Fruit fly (Drosophila melanogaster) whole organism, embryonic: Measurements from ENCODE around the gene Vm32E.

Source experiments
- CG10366 ChIP-seq: fragments of 200-800 bp; sonication (Bioruptor generic); IDR thresholded peaks from 2 replicates; pipeline ENCODE4 v1.3.6; 2022; ENCODE audit warnings: missing biosample characterization, missing genetic modification characterization
- CG11085 ChIP-seq: fragments of 200-800 bp; sonication (Bioruptor generic); IDR thresholded peaks from 2 replicates; pipeline ENCODE4 v1.3.6; 2022; ENCODE audit warnings: missing biosample characterization, missing genetic modification characterization
- CG11247 ChIP-seq: fragments of 200-800 bp; sonication (Bioruptor generic); IDR thresholded peaks from 2 replicates; pipeline ENCODE4 v1.3.6; 2022; ENCODE audit warnings: missing biosample characterization, missing genetic modification characterization
- CG12071 ChIP-seq: fragments of 200-800 bp; sonication (Bioruptor generic); optimal IDR thresholded peaks from 3 replicates; lab custom pipeline; 2018; ENCODE audit warnings: missing biosample characterization, mild to moderate bottlenecking, missing genetic modification characterization
- CG12299 ChIP-seq: fragments of 200-800 bp; sonication (Bioruptor generic); optimal IDR thresholded peaks from 2 replicates; lab custom pipeline; 2018; ENCODE audit warnings: missing biosample characterization, mild to moderate bottlenecking, missing genetic modification characterization
- CG12942 ChIP-seq: fragments of 200-800 bp; sonication (Bioruptor generic); optimal IDR thresholded peaks from 3 replicates; lab custom pipeline; 2016; ENCODE audit warnings: missing biosample characterization, missing genetic modification characterization
- CG13123 ChIP-seq: fragments of 200-800 bp; sonication (Bioruptor generic); optimal IDR thresholded peaks from 2 replicates; lab custom pipeline; 2016; ENCODE audit warnings: missing biosample characterization, missing genetic modification characterization
- CG14441 ChIP-seq: fragments of 200-800 bp; sonication (Bioruptor generic); IDR thresholded peaks from 2 replicates; pipeline ENCODE4 v1.3.6; 2022; ENCODE audit warnings: missing biosample characterization, missing genetic modification characterization
- CG17612 ChIP-seq: fragments of 200-800 bp; sonication (Bioruptor generic); IDR thresholded peaks from 2 replicates; pipeline ENCODE4 v1.3.6; 2022; ENCODE audit warnings: missing biosample characterization, missing genetic modification characterization
- CG18011 ChIP-seq: fragments of 200-800 bp; sonication (Bioruptor generic); optimal IDR thresholded peaks from 2 replicates; lab custom pipeline; 2017; ENCODE audit warnings: missing biosample characterization, missing genetic modification characterization, mild to moderate bottlenecking, moderate library complexity, missing genotype
- CG30020 ChIP-seq: fragments of 200-800 bp; optimal IDR thresholded peaks from 2 replicates; lab custom pipeline; 2019; ENCODE audit warnings: missing biosample characterization, mild to moderate bottlenecking, missing genetic modification characterization, moderate library complexity
- CG3163 ChIP-seq: fragments of 200-800 bp; sonication (Bioruptor generic); optimal IDR thresholded peaks from 3 replicates; lab custom pipeline; 2016; ENCODE audit warnings: missing biosample characterization, missing genetic modification characterization
- CG4424 ChIP-seq: fragments of 200-800 bp; sonication (Bioruptor generic); optimal IDR thresholded peaks from 3 replicates; lab custom pipeline; 2016; ENCODE audit warnings: missing biosample characterization, missing genetic modification characterization
- CG4730 ChIP-seq: fragments of 200-800 bp; sonication (Bioruptor generic); IDR thresholded peaks from 2 replicates; pipeline ENCODE4 v1.3.6; 2022; ENCODE audit warnings: missing biosample characterization, missing genetic modification characterization
- CG6272 ChIP-seq: fragments of 200-800 bp; sonication (Bioruptor generic); IDR thresholded peaks from 2 replicates; pipeline ENCODE4 v1.3.6; 2022; ENCODE audit warnings: missing biosample characterization, missing genetic modification characterization
- CG6683 ChIP-seq: fragments of 200-800 bp; sonication (Bioruptor generic); optimal IDR thresholded peaks from 2 replicates; lab custom pipeline; 2017; ENCODE audit warnings: missing biosample characterization, mild to moderate bottlenecking, missing genetic modification characterization, missing genetic modification reagents
- CG9817 ChIP-seq: fragments of 200-800 bp; sonication (Bioruptor generic); optimal IDR thresholded peaks from 2 replicates; lab custom pipeline; 2018; ENCODE audit warnings: missing biosample characterization, mild to moderate bottlenecking, missing genetic modification characterization, moderate library complexity
- Chrac-16 ChIP-seq: fragments of 200-800 bp; sonication (Bioruptor generic); optimal IDR thresholded peaks from 3 replicates; lab custom pipeline; 2016; ENCODE audit warnings: missing biosample characterization, missing genetic modification characterization
- Dbx ChIP-seq: fragments of 200-800 bp; sonication (Bioruptor generic); IDR thresholded peaks from 3 replicates; pipeline ENCODE4 v1.3.6; 2022; ENCODE audit warnings: missing biosample characterization, missing genetic modification characterization
- Dek ChIP-seq: fragments of 200-800 bp; sonication (Bioruptor generic); optimal IDR thresholded peaks from 3 replicates; lab custom pipeline; 2019; ENCODE audit warnings: missing biosample characterization, mild to moderate bottlenecking, missing genetic modification characterization, moderate library complexity
- Fer3 ChIP-seq: fragments of 200-800 bp; sonication (Bioruptor generic); optimal IDR thresholded peaks from 2 replicates; lab custom pipeline; 2018; ENCODE audit warnings: missing biosample characterization, mild to moderate bottlenecking, missing genetic modification characterization, moderate library complexity
- Hey ChIP-seq: fragments of 200-800 bp; sonication (Bioruptor generic); optimal IDR thresholded peaks from 3 replicates; lab custom pipeline; 2018; ENCODE audit warnings: missing biosample characterization, mild to moderate bottlenecking, missing genetic modification characterization
- HmgZ ChIP-seq: fragments of 200-800 bp; sonication (Bioruptor generic); optimal IDR thresholded peaks from 2 replicates; lab custom pipeline; 2018; ENCODE audit warnings: missing biosample characterization, mild to moderate bottlenecking, missing genetic modification characterization
- MBD-R2 ChIP-seq: fragments of 200-800 bp; sonication (Bioruptor generic); IDR thresholded peaks from 2 replicates; pipeline ENCODE4 v1.3.6; 2022; ENCODE audit warnings: missing biosample characterization, missing genetic modification characterization
- MESR4 ChIP-seq: fragments of 200-800 bp; sonication (Bioruptor generic); optimal IDR thresholded peaks from 2 replicates; lab custom pipeline; 2018; ENCODE audit warnings: missing biosample characterization, mild to moderate bottlenecking, missing genetic modification characterization, moderate library complexity
- NFAT ChIP-seq: fragments of 200-800 bp; sonication (Bioruptor generic); IDR thresholded peaks from 2 replicates; pipeline ENCODE4 v1.3.6; 2022; ENCODE audit warnings: missing biosample characterization, missing genetic modification characterization
- Nf-YC ChIP-seq: fragments of 200-800 bp; optimal IDR thresholded peaks from 3 replicates; lab custom pipeline; 2019; ENCODE audit warnings: missing biosample characterization, mild to moderate bottlenecking, missing genetic modification characterization, moderate library complexity
- Rfx ChIP-seq: fragments of 200-800 bp; sonication (Bioruptor generic); IDR thresholded peaks from 2 replicates; pipeline ENCODE4 v1.3.6; 2022; ENCODE audit warnings: missing biosample characterization, missing genetic modification characterization
- Trl ChIP-seq, 3 experiments: fragments of >200 bp in 2 of 3; fragments of 200-800 bp in 1 of 3; sonication (Bioruptor generic) in 1 of 3; optimal IDR thresholded peaks; 2 replicates in 1 of 3; 3 replicates in 2 of 3; lab custom pipeline; 2016 to 2017; ENCODE audit warnings: missing biosample characterization in 1 of 3, missing genetic modification characterization in 1 of 3
- al ChIP-seq: fragments of 200-800 bp; sonication (Bioruptor generic); IDR thresholded peaks from 2 replicates; pipeline ENCODE4 v1.3.6; 2022; ENCODE audit warnings: missing biosample characterization, missing genetic modification characterization
- aop ChIP-seq: fragments of 200-800 bp; sonication (Bioruptor generic); IDR thresholded peaks from 2 replicates; pipeline ENCODE4 v1.3.6; 2022; ENCODE audit warnings: missing biosample characterization, missing genetic modification characterization
- bowl ChIP-seq: fragments of 200-800 bp; sonication (Bioruptor generic); IDR thresholded peaks from 2 replicates; pipeline ENCODE4 v1.3.6; 2022; ENCODE audit warnings: missing biosample characterization, missing genetic modification characterization
- bsh ChIP-seq, 2 experiments: fragments of 200-800 bp; sonication (Bioruptor generic); optimal IDR thresholded peaks; 2 replicates each; lab custom pipeline; 2017 to 2018; ENCODE audit warnings: mild to moderate bottlenecking in 2 of 2, missing biosample characterization in 2 of 2, missing genetic modification characterization in 2 of 2, moderate library complexity in 1 of 2
- btn ChIP-seq: fragments of 200-800 bp; sonication (Bioruptor generic); optimal IDR thresholded peaks from 2 replicates; lab custom pipeline; 2016; ENCODE audit warnings: missing biosample characterization, missing genetic modification characterization
- cg ChIP-seq: fragments of 200-800 bp; sonication (Bioruptor generic); optimal IDR thresholded peaks from 3 replicates; lab custom pipeline; 2019; ENCODE audit warnings: missing biosample characterization, mild to moderate bottlenecking, missing genetic modification characterization, moderate library complexity
- chif ChIP-seq, 2 experiments: fragments of 200-800 bp; sonication (Bioruptor generic); optimal IDR thresholded peaks; 3 replicates each; lab custom pipeline; 2016; ENCODE audit warnings: missing biosample characterization in 2 of 2, missing genetic modification characterization in 2 of 2
- chn ChIP-seq: fragments of 200-800 bp; sonication (Bioruptor generic); optimal IDR thresholded peaks from 2 replicates; lab custom pipeline; 2016; ENCODE audit warnings: missing biosample characterization, missing genetic modification characterization
- croc ChIP-seq: fragments of 200-800 bp; sonication (Bioruptor generic); conservative IDR thresholded peaks from 3 replicates; pipeline ENCODE4 v1.3.6; 2022; ENCODE audit warnings: missing biosample characterization, missing genetic modification characterization
- da ChIP-seq: fragments of 200-800 bp; sonication (Bioruptor generic); optimal IDR thresholded peaks from 2 replicates; lab custom pipeline; 2016; ENCODE audit warnings: missing biosample characterization, missing genetic modification characterization
- grn ChIP-seq: fragments of 200-800 bp; sonication (Bioruptor generic); optimal IDR thresholded peaks from 3 replicates; lab custom pipeline; 2017; ENCODE audit warnings: missing biosample characterization, missing genetic modification characterization
- klu ChIP-seq: fragments of 200-800 bp; sonication (Bioruptor generic); IDR thresholded peaks from 2 replicates; pipeline ENCODE4 v1.3.6; 2022; ENCODE audit warnings: missing biosample characterization, missing genetic modification characterization
- lab ChIP-seq: fragments of 200-800 bp; sonication (Bioruptor generic); optimal IDR thresholded peaks from 3 replicates; lab custom pipeline; 2017; ENCODE audit warnings: missing biosample characterization, missing genetic modification characterization, mild to moderate bottlenecking, moderate library complexity, missing genetic modification reagents
- lmd ChIP-seq: fragments of 200-800 bp; sonication (Bioruptor generic); IDR thresholded peaks from 2 replicates; pipeline ENCODE4 v1.3.6; 2022; ENCODE audit warnings: missing biosample characterization, missing genetic modification characterization
- pita ChIP-seq: fragments of 200-800 bp; sonication (Bioruptor generic); optimal IDR thresholded peaks from 2 replicates; lab custom pipeline; 2017; ENCODE audit warnings: missing biosample characterization, mild to moderate bottlenecking, missing genetic modification characterization
- psq ChIP-seq: fragments of 200-800 bp; sonication (Bioruptor generic); optimal IDR thresholded peaks from 2 replicates; lab custom pipeline; 2017; ENCODE audit warnings: missing biosample characterization, missing genetic modification characterization
- sd ChIP-seq: fragments of 200-800 bp; sonication (Bioruptor generic); optimal IDR thresholded peaks from 3 replicates; lab custom pipeline; 2018; ENCODE audit warnings: missing biosample characterization, mild to moderate bottlenecking, missing genetic modification characterization, moderate library complexity
- slbo ChIP-seq: fragments of 200-800 bp; sonication (Bioruptor generic); IDR thresholded peaks from 2 replicates; pipeline ENCODE4 v1.3.6; 2022; ENCODE audit warnings: missing biosample characterization, missing genetic modification characterization
- vfl ChIP-seq: fragments of 200-800 bp; sonication (Bioruptor generic); optimal IDR thresholded peaks from 2 replicates; lab custom pipeline; 2016; ENCODE audit warnings: missing biosample characterization, missing genetic modification characterization
- vvl ChIP-seq: fragments of 200-800 bp; sonication (Bioruptor generic); IDR thresholded peaks from 2 replicates; pipeline ENCODE4 v1.3.6; 2022; ENCODE audit warnings: missing biosample characterization, missing genetic modification characterization
- wor ChIP-seq: fragments of 200-800 bp; sonication (Bioruptor generic); IDR thresholded peaks from 2 replicates; pipeline ENCODE4 v1.3.6; 2022; ENCODE audit warnings: missing biosample characterization, missing genetic modification characterization
- zen2 ChIP-seq: fragments of 200-800 bp; sonication (Bioruptor generic); IDR thresholded peaks from 3 replicates; pipeline ENCODE4 v1.3.6; 2022; ENCODE audit warnings: missing biosample characterization, missing genetic modification characterization; ENCODE audit not compliant: partially characterized antibody

The Vm32E gene

DNA sequence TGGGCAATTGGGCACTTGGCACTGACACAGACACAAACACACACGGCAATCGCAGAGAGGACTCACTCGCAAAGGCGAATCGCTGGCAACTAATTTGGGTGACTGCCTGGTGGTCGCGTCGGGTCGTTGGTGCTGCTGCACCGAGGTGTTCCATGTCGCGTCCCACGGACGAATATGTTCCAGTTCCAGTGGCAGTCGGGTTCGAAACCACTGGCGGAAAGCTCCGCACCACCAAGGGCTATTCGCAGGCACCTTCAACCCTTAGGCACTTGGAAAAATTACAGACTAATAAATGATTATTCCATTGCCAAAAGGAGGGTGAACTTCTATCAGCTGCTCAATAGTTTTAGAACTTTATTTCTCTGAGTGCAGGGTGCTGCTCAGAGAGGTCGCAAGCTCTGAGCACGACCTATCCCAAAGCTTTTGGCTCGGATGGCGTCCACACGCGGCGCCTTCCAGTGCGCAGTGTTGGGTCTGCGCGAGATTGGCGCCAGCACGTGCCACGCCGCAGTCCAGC, 32.1 kb upstream of the Vm32E start, which contains the start of gene Ca-beta (continued):
- TF ChIP-seq vfl, result peak; percentile 5
- no peak for TF ChIP-seq CG30020 (tag; lab: Kevin White, UChicago)
- TF ChIP-seq chif (GFP tag; optimal IDR thresholded peaks at IDR 0.05; lab: Kevin White, UChicago), result no peak
- TF ChIP-seq CG6683, result peak; percentile 55
- TF ChIP-seq lmd (GFP tag; lab: Robert Waterston, UW), result peak; percentile 52; the same call in 1 of the 2 replicates
- TF ChIP-seq CG10366 (GFP tag; lab: Robert Waterston, UW), result peak; percentile 35; the same call in 1 of the 2 replicates
- TF ChIP-seq Fer3 (tag; lab: Kevin White, UChicago), result peak; percentile 46
- no peak for TF ChIP-seq CG13123 (GFP tag; lab: Kevin White, UChicago)
- TF ChIP-seq CG4424, result no peak
- TF ChIP-seq NFAT (GFP tag; lab: Robert Waterston, UW), result peak; percentile 63; the same call in 1 of the 2 replicates
- TF ChIP-seq CG9817, result peak; percentile 35
- no peak for TF ChIP-seq bsh (GFP tag; optimal IDR thresholded peaks at IDR 0.05; lab: Kevin White, UChicago)
- peak; percentile 14 for TF ChIP-seq CG12071
- TF ChIP-seq Dbx (GFP tag; lab: Robert Waterston, UW), result peak; percentile 76
- TF ChIP-seq CG12942, result no peak
- no peak for TF ChIP-seq al (GFP tag; lab: Robert Waterston, UW)
- no peak for TF ChIP-seq CG4730 (GFP tag; lab: Robert Waterston, UW)
- TF ChIP-seq grn (GFP tag; lab: Kevin White, UChicago), result no peak
- TF ChIP-seq Dek (tag; lab: Kevin White, UChicago), result peak; percentile 46
- no peak for TF ChIP-seq klu (GFP tag; lab: Robert Waterston, UW)
- no peak for TF ChIP-seq pita (GFP tag; lab: Kevin White, UChicago)
- peak; percentile 61 for TF ChIP-seq CG14441
- TF ChIP-seq CG3163 (GFP tag; lab: Kevin White, UChicago), result no peak
- TF ChIP-seq Hey (tag; lab: Kevin White, UChicago), result peak; percentile 20
- no peak for TF ChIP-seq CG17612 (GFP tag; lab: Robert Waterston, UW)
- TF ChIP-seq da (GFP tag; lab: Kevin White, UChicago), result no peak
- no peak for TF ChIP-seq wor (GFP tag; lab: Robert Waterston, UW)
- no peak for TF ChIP-seq cg (GFP tag; lab: Kevin White, UChicago)
- no peak for TF ChIP-seq btn
- no peak for TF ChIP-seq Chrac-16 (GFP tag; lab: Kevin White, UChicago)
- peak; percentile 26 for TF ChIP-seq Nf-YC
- TF ChIP-seq chn, result no peak
- TF ChIP-seq CG18011 (GFP tag; lab: Kevin White, UChicago), result no peak
- TF ChIP-seq MESR4 (GFP tag; lab: Kevin White, UChicago), result no peak
- no peak for TF ChIP-seq CG12299 (tag; lab: Kevin White, UChicago)
- no peak for TF ChIP-seq aop (GFP tag; lab: Robert Waterston, UW)
- TF ChIP-seq CG11085, result peak; percentile 43; the same call in 1 of the 2 replicates
- TF ChIP-seq bowl (GFP tag; lab: Robert Waterston, UW), result no peak
- TF ChIP-seq CG6272 (GFP tag; lab: Robert Waterston, UW), result peak; percentile 49; the same call in 1 of the 2 replicates
- peak; percentile 59 for TF ChIP-seq vvl (GFP tag; lab: Robert Waterston, UW)
- TF ChIP-seq slbo (GFP tag; lab: Robert Waterston, UW), result peak; percentile 78
- TF ChIP-seq MBD-R2 (GFP tag; lab: Robert Waterston, UW), result peak; percentile 58; the same call in 1 of the 2 replicates
- TF ChIP-seq zen2 (GFP tag; lab: Robert Waterston, UW), result no peak
- TF ChIP-seq sd (tag; lab: Kevin White, UChicago), result no peak
- peak; percentile 79 for TF ChIP-seq Rfx (GFP tag; lab: Robert Waterston, UW)
- peak; percentile 62 for TF ChIP-seq CG11247
- no peak for TF ChIP-seq Trl (optimal IDR thresholded peaks at IDR 0.05; lab: Kevin White, UChicago)
- peak; percentile 47 for TF ChIP-seq Trl (GFP tag; optimal IDR thresholded peaks at IDR 0.05; lab: Kevin White, UChicago)
- peak; percentile 82 for TF ChIP-seq lab
- no peak for TF ChIP-seq psq
- TF ChIP-seq croc, result no peak
- TF ChIP-seq HmgZ, result no peak
